Fruit fly (Drosophila melanogaster): ENCODE results near the gene Klp31E.

Klp31E gene

DNA sequence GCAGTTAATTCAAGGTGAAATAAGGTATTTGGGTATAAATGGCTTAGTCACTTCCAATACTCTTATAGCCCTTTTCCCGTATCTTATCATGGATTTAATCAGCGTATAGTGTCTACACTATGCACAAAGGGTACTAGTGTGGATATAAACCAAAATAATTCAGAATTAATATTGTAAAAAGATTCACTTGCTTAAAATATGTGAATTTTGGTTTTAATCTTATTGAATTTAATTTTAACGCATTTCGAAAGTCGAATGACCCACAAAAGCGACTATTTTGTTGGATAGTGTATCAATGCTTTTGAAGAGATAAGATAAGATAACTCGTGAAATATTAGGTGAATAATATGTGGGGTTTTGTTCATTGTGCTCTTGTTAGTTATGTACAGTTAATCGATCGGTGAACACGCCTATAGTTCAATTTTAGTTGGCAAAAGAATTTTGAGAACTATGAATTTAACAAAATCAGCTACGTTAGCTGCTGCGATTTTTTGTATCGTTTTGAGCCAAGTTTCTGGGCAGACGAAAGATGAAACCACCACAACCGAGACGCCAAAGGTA, 31.8 kb upstream of the Klp31E start, which contains the start of gene CG5096 (continued):
- TF ChIP-seq ERR (GFP tag; optimal IDR thresholded peaks at IDR 0.05) = peak; percentile 77
- peak; percentile 84 for TF ChIP-seq ap (GFP tag; IDR thresholded peaks at IDR 0.05)
- no peak for TF ChIP-seq Dref (GFP tag; IDR thresholded peaks at IDR 0.05)
- TF ChIP-seq D19A (tag; optimal IDR thresholded peaks at IDR 0.05) = peak; percentile 96
- no peak for TF ChIP-seq croc (GFP tag; conservative IDR thresholded peaks at IDR 0.05)
- TF ChIP-seq CG18262 (tag; optimal IDR thresholded peaks at IDR 0.05) = peak; percentile 87
- peak; percentile 52; the same call in 1 of the 2 replicates for TF ChIP-seq Poxn (GFP tag; IDR thresholded peaks at IDR 0.05)
- peak; percentile 90 for TF ChIP-seq scrt (GFP tag; optimal IDR thresholded peaks at IDR 0.05)
- TF ChIP-seq bowl (GFP tag; IDR thresholded peaks at IDR 0.05) = peak; percentile 53; the same call in 1 of the 2 replicates
- no peak for TF ChIP-seq CG1832 (GFP tag; optimal IDR thresholded peaks at IDR 0.05)
- peak; percentile 41 for TF ChIP-seq CG7928 (GFP tag; optimal IDR thresholded peaks at IDR 0.05)
- peak; percentile 66 for TF ChIP-seq zen (tag; optimal IDR thresholded peaks at IDR 0.05)
- TF ChIP-seq Pdp1 (GFP tag; optimal IDR thresholded peaks at IDR 0.05) = peak; percentile 78 to 79
- peak; percentile 67 for TF ChIP-seq maf-S (GFP tag; optimal IDR thresholded peaks at IDR 0.05)
- TF ChIP-seq pho (GFP tag; optimal IDR thresholded peaks at IDR 0.05) = peak; percentile 84
- peak; percentile 29 for TF ChIP-seq ftz-f1 (GFP tag; optimal IDR thresholded peaks at IDR 0.05)
- TF ChIP-seq ham (GFP tag; IDR thresholded peaks at IDR 0.05) = peak; percentile 55; the same call in 1 of the 2 replicates
- TF ChIP-seq Lpt (GFP tag; optimal IDR thresholded peaks at IDR 0.05) = no peak
- peak; percentile 63; the same call in 1 of the 3 replicates for TF ChIP-seq CG6175 (GFP tag; IDR thresholded peaks at IDR 0.05)
- TF ChIP-seq CG1024 (GFP tag; IDR thresholded peaks at IDR 0.05) = peak; percentile 70
- no peak for TF ChIP-seq abd-A (tag; optimal IDR thresholded peaks at IDR 0.05)
- TF ChIP-seq CG13424 (tag; optimal IDR thresholded peaks at IDR 0.05) = peak; percentile 93
- TF ChIP-seq MESR4 (GFP tag; optimal IDR thresholded peaks at IDR 0.05) = peak; percentile 26
- TF ChIP-seq Drgx (GFP tag; IDR thresholded peaks at IDR 0.05) = peak; percentile 45; the same call in 1 of the 2 replicates
- TF ChIP-seq CG10543 (GFP tag; optimal IDR thresholded peaks at IDR 0.05) = peak; percentile 49
- peak; percentile 94 for TF ChIP-seq tap (tag; optimal IDR thresholded peaks at IDR 0.05)
- peak; percentile 87 for TF ChIP-seq CG6813 (GFP tag; optimal IDR thresholded peaks at IDR 0.05)
- TF ChIP-seq CG8765 (GFP tag; IDR thresholded peaks at IDR 0.05) = no peak; the same call in 1 of the 2 replicates
- peak; percentile 79 for TF ChIP-seq wdn (GFP tag; IDR thresholded peaks at IDR 0.05)
- peak; percentile 93 for TF ChIP-seq gem (tag; optimal IDR thresholded peaks at IDR 0.05)
- TF ChIP-seq CG4404 (GFP tag; IDR thresholded peaks at IDR 0.05) = no peak
- TF ChIP-seq CG7372 (GFP tag; IDR thresholded peaks at IDR 0.05) = peak; percentile 81
- TF ChIP-seq Usf (GFP tag; optimal IDR thresholded peaks at IDR 0.05) = peak; percentile 49
- peak; percentile 29 for TF ChIP-seq Mes4 (GFP tag; optimal IDR thresholded peaks at IDR 0.05)
- TF ChIP-seq Side (GFP tag; optimal IDR thresholded peaks at IDR 0.05) = peak; percentile 83
- TF ChIP-seq CG2889 (GFP tag; IDR thresholded peaks at IDR 0.05) = peak; percentile 93
- peak; percentile 64 for TF ChIP-seq CG8089 (GFP tag; optimal IDR thresholded peaks at IDR 0.05)
- TF ChIP-seq CG1792 (GFP tag; optimal IDR thresholded peaks at IDR 0.05) = peak; percentile 78
- TF ChIP-seq ranshi (GFP tag; IDR thresholded peaks at IDR 0.05) = peak; percentile 91; the same call in 1 of the 2 replicates
- TF ChIP-seq ssp (GFP tag; IDR thresholded peaks at IDR 0.05) = peak; percentile 62
- peak; percentile 79 for TF ChIP-seq ara (GFP tag; IDR thresholded peaks at IDR 0.05)
- peak; percentile 87 for TF ChIP-seq fd3F (GFP tag; optimal IDR thresholded peaks at IDR 0.05)
- peak; percentile 75 for TF ChIP-seq Deaf1 (tag; optimal IDR thresholded peaks at IDR 0.05)
- no peak for TF ChIP-seq CG16813 (GFP tag; IDR thresholded peaks at IDR 0.05; ENCODE audit: partially characterized antibody)
- TF ChIP-seq toy (GFP tag; IDR thresholded peaks at IDR 0.05) = peak; percentile 74; the same call in 1 of the 2 replicates
- no peak for TF ChIP-seq Jarid2 (GFP tag; optimal IDR thresholded peaks at IDR 0.05)
- TF ChIP-seq CG43689 (GFP tag; IDR thresholded peaks at IDR 0.05) = no peak
- no peak for TF ChIP-seq CG33557 (GFP tag; optimal IDR thresholded peaks at IDR 0.05)
- no peak for TF ChIP-seq Hr78 (GFP tag; optimal IDR thresholded peaks at IDR 0.05)
- no peak for TF ChIP-seq CkIIα-i1 (GFP tag; IDR thresholded peaks at IDR 0.05)

Data from whole organism, embryonic.